Worm (Caenorhabditis elegans): ENCODE results near the gene dpf-4.

The dpf-4 gene

DNA sequence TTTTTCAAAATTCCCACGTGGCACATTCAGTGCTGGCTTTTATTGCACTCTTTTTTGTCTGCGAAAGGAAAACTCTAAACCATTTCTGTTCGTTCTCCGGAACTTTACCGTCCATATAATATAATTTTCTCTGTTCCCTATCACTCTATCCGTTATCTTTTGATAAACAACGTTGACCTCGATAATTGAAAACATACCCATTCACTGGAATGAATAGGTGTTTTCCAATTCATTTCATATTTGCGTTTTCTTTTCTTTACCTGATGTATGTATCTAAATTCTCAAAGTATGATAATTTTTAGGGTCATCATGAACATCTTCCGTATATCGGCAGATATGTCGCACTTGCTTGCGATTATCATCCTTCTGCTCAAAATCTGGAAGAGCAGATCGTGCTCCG, 47.6 kb downstream of the dpf-4 start, which contains the start of gene erd-2.2:
erd-2.2 (plus strand) TSS at position 301 of the 400 bp plus-strand sequence.
- peak; percentile 43 for TF ChIP-seq nhr-85 (tag)
- TF ChIP-seq pax-3 (tag; optimal IDR thresholded peaks at IDR 0.05) = no peak
- TF ChIP-seq efl-1 (optimal IDR thresholded peaks at IDR 0.05) = no peak
- TF ChIP-seq efl-1 (GFP tag; optimal IDR thresholded peaks at IDR 0.05 in 1 of 2) = peak in 1 of 2 experiments; percentile 31
- peak; percentile 30 for TF ChIP-seq blmp-1 (tag; optimal IDR thresholded peaks at IDR 0.05)
- no peak for TF ChIP-seq elt-2 (tag; optimal IDR thresholded peaks at IDR 0.05)
- TF ChIP-seq Y116A8C.19 (tag; optimal IDR thresholded peaks at IDR 0.05; ENCODE audit: borderline replicate concordance) = no peak

ce11 chrIII:5908408-5908807, 49.3 kb downstream of the dpf-4 start, which contains the start of gene C28H8.3:
Gene C28H8.3, plus strand, starts transcription at chrIII:5908700.
- TF ChIP-seq vab-15 (tag; optimal IDR thresholded peaks at IDR 0.05) (no peak), nhr-85 (tag) (no peak), unc-98 (GFP tag; IDR thresholded peaks at IDR 0.05) (no peak), C04F5.9 (tag; optimal IDR thresholded peaks at IDR 0.05) (no peak), swsn-7 (tag; optimal IDR thresholded peaks at IDR 0.05) (no peak), elt-3 (tag; optimal IDR thresholded peaks at IDR 0.05) (no peak), nhr-84 (tag; optimal IDR thresholded peaks at IDR 0.05) (no peak), aha-1 (tag; optimal IDR thresholded peaks at IDR 0.05) (no peak), ceh-88 (GFP tag; IDR thresholded peaks at IDR 0.05) (no peak), fos-1 (tag; optimal IDR thresholded peaks at IDR 0.05) (no peak), snpc-4 (tag; optimal IDR thresholded peaks at IDR 0.05) (no peak), sox-4 (tag; optimal IDR thresholded peaks at IDR 0.05) (no peak), unc-130 (tag; optimal IDR thresholded peaks at IDR 0.05) (no peak), unc-62 (GFP tag; optimal IDR thresholded peaks at IDR 0.05) (no peak), F16B12.6 (tag; optimal IDR thresholded peaks at IDR 0.05) (no peak), Y116A8C.19 (tag; optimal IDR thresholded peaks at IDR 0.05; ENCODE audit: borderline replicate concordance) (no peak), nhr-11 (tag; optimal IDR thresholded peaks at IDR 0.05) (no peak), rnt-1 (tag; optimal IDR thresholded peaks at IDR 0.05) (no peak)

Measured in whole organism, L1 larva.